Worm (Caenorhabditis elegans): Measurements from ENCODE around the gene Y53G8B.2.

Gene Y53G8B.2

ce11 chrIII:3094694-3095093 lies 9.1 kb downstream of the Y53G8B.2 start:
- TF ChIP-seq ceh-19 (GFP tag; optimal IDR thresholded peaks at IDR 0.05) = no peak
- no peak for TF ChIP-seq pag-3 (tag; optimal IDR thresholded peaks at IDR 0.05; ENCODE audit: borderline replicate concordance)
- TF ChIP-seq unc-55 (GFP tag; optimal IDR thresholded peaks at IDR 0.05) = no peak
- no peak for TF ChIP-seq gmeb-2 (tag; optimal IDR thresholded peaks at IDR 0.05)
- no peak for TF ChIP-seq ceh-22 (tag; optimal IDR thresholded peaks at IDR 0.05)
- TF ChIP-seq pros-1 (tag; optimal IDR thresholded peaks at IDR 0.05) = no peak
- no peak for TF ChIP-seq unc-3 (GFP tag; conservative IDR thresholded peaks at IDR 0.05)
- TF ChIP-seq unc-3 (tag; optimal IDR thresholded peaks at IDR 0.05) = no peak
- TF ChIP-seq sdc-2 (tag; optimal IDR thresholded peaks at IDR 0.05) = no peak
- TF ChIP-seq ceh-24 (tag; optimal IDR thresholded peaks at IDR 0.05) = no peak
- TF ChIP-seq che-1 (tag; optimal IDR thresholded peaks at IDR 0.05) = no peak
- no peak for TF ChIP-seq unc-86 (tag; optimal IDR thresholded peaks at IDR 0.05)
- TF ChIP-seq sox-2 (GFP tag; IDR thresholded peaks at IDR 0.05) = no peak
- TF ChIP-seq ref-2 (tag; optimal IDR thresholded peaks at IDR 0.05) = no peak
- TF ChIP-seq zip-5 (tag; optimal IDR thresholded peaks at IDR 0.05) = no peak
- TF ChIP-seq syd-9 (tag; optimal IDR thresholded peaks at IDR 0.05) = no peak
- TF ChIP-seq ahr-1 (tag; optimal IDR thresholded peaks at IDR 0.05) = no peak
- no peak for TF ChIP-seq odd-2 (tag; optimal IDR thresholded peaks at IDR 0.05)
- no peak for TF ChIP-seq ceh-9 (tag; optimal IDR thresholded peaks at IDR 0.05)
- TF ChIP-seq ets-4 (tag; optimal IDR thresholded peaks at IDR 0.05) = no peak

DNA sequence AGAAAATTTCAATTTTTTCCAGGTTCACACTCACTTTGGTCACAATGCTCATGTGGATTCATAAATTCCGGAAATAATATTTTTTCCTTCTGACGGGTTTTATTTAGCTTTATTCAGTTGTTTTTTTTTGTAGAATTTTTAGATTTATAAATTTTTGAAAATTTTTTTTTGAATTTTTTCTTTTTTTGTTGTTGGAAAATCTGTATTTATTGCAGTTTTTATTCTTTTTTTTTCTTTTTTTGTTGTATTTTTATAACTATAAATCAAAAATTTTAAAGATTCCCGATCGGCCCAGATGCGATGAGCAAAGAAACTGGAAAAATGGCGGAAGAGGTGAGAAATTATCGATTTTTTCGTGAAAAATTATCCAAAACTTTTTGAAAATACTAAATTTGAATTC lies 12.2 kb downstream of the Y53G8B.2 start, which contains the start of gene ccep-135:
Gene ccep-135, plus strand, starts transcription at position 301 of the 400 bp plus-strand sequence.
- TF ChIP-seq pha-2 (tag; optimal IDR thresholded peaks at IDR 0.05) (no peak), elt-4 (tag; optimal IDR thresholded peaks at IDR 0.05) (no peak), unc-3 (GFP tag; conservative IDR thresholded peaks at IDR 0.05) (no peak), unc-3 (tag; optimal IDR thresholded peaks at IDR 0.05) (no peak), ceh-34 (tag; optimal IDR thresholded peaks at IDR 0.05) (no peak), ceh-24 (tag; optimal IDR thresholded peaks at IDR 0.05) (no peak), unc-55 (GFP tag; optimal IDR thresholded peaks at IDR 0.05) (no peak)

ce11 chrIII:3086471-3086870 lies 17.3 kb downstream of the Y53G8B.2 start, which contains the start of gene sft-1:
sft-1 (plus strand) TSS chrIII:3086671.
- TF ChIP-seq Y22D7AL.16 (tag; optimal IDR thresholded peaks at IDR 0.05) (no peak), ceh-48 (tag; optimal IDR thresholded peaks at IDR 0.05) (peak; percentile 12)

DNA sequence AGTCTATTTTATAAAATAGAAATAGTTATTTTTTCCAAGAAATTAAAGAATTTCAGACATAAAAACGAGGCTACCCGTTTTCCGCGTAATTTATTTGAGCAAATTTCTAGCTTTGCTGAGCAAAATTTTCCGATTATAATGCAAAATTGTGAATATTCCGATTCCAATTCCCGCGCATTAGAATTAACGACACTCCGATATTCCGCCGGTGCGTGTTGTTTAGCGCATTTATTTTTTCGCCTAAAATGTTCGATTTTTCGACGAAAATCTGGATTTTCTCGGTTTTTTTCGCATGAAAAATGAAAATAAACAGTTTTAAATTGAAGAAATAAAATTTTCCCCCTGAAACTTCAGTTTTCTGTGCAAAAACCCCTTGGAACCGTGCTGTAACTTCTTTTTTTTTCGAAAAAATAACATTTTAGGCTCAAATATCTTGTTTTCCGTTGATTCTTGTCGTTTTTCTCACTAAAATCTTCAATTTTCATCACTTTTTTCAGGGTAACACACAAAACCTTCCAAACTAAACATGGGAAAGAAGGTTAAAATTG lies 33.7 kb downstream of the Y53G8B.2 start, which contains the start of gene H06I04.3:
Gene H06I04.3, plus strand, starts transcription at position 498 of the 548 bp plus-strand sequence.
- peak; percentile 4 for TF ChIP-seq nfya-1 (tag; optimal IDR thresholded peaks at IDR 0.05)
- no peak for TF ChIP-seq T23F11.4 (GFP tag; optimal IDR thresholded peaks at IDR 0.05)

ce11 chrIII:3069101-3069500 lies 34.7 kb downstream of the Y53G8B.2 start:
- TF ChIP-seq ceh-14 (tag; optimal IDR thresholded peaks at IDR 0.05) (no peak), K09A11.1 (tag; optimal IDR thresholded peaks at IDR 0.05; ENCODE audit: insufficient read depth) (no peak), pha-2 (tag; optimal IDR thresholded peaks at IDR 0.05) (no peak), npax-4 (tag; optimal IDR thresholded peaks at IDR 0.05) (no peak), pat-9 (tag; optimal IDR thresholded peaks at IDR 0.05) (no peak), ceh-6 (GFP tag; optimal IDR thresholded peaks at IDR 0.05) (no peak), Y22D7AL.16 (tag; optimal IDR thresholded peaks at IDR 0.05) (no peak), rnt-1 (tag; optimal IDR thresholded peaks at IDR 0.05) (no peak), ztf-16 (tag; optimal IDR thresholded peaks at IDR 0.05) (no peak), lim-6 (tag; optimal IDR thresholded peaks at IDR 0.05) (no peak)

All from whole organism, late embryonic.